Worm (Caenorhabditis elegans): ENCODE data around the gene Y43E12A.3.
"Not testable (repeated sequence)": the region's sequence is repeated elsewhere in the genome, so short reads cannot be mapped to it uniquely, and the experiment has no call there.

ce11 chrIV:10954955-10955354 is 32.7 kb upstream of the Y43E12A.3 start, which contains the start of gene Y69E1A.4:
- not testable (repeated sequence) for TF ChIP-seq odd-2 (tag; optimal IDR thresholded peaks at IDR 0.05); lin-11 (tag; optimal IDR thresholded peaks at IDR 0.05); nhr-11 (tag; optimal IDR thresholded peaks at IDR 0.05); C38D4.7 (GFP tag; optimal IDR thresholded peaks at IDR 0.05); nfya-1 (tag; optimal IDR thresholded peaks at IDR 0.05)

Measured in whole organism, late embryonic.